Worm (Caenorhabditis elegans) whole organism, L4 larva: ENCODE measurements around the gene Y73F8A.20.

ENCODE experiments used
- R02D3.7 ChIP-seq: fragments of 150-350 bp; sonication (generic microtip); optimal IDR thresholded peaks from 3 replicates; lab custom pipeline; 2014; ENCODE audit warnings: missing biosample characterization, missing genetic modification characterization
- Y75B8A.6 ChIP-seq: fragments of 200-800 bp; sonication (Bioruptor generic); IDR thresholded peaks from 2 replicates; pipeline ENCODE4 v1.3.6; 2022; ENCODE audit warnings: missing genetic modification reagents, missing genetic modification characterization, missing compliant biosample characterization
- aly-2 ChIP-seq: sonication (generic microtip); optimal IDR thresholded peaks from 2 replicates; lab custom pipeline; 2018; ENCODE audit warnings: missing biosample characterization, missing genetic modification characterization
- egl-27 ChIP-seq: sonication (generic microtip); optimal IDR thresholded peaks from 3 replicates; lab custom pipeline; 2017; ENCODE audit warnings: missing biosample characterization, missing genetic modification reagents, missing genetic modification characterization
- jun-1 ChIP-seq: fragments of 150-350 bp; optimal IDR thresholded peaks from 2 replicates; lab custom pipeline; 2014; ENCODE audit warnings: missing biosample characterization, missing genetic modification reagents, missing genetic modification characterization
- nhr-28 ChIP-seq: fragments of 150-350 bp; optimal IDR thresholded peaks from 2 replicates; lab custom pipeline; 2014; ENCODE audit warnings: missing biosample characterization, missing genetic modification characterization
- nhr-77 ChIP-seq: fragments of 150-350 bp; optimal IDR thresholded peaks from 2 replicates; lab custom pipeline; 2014; ENCODE audit warnings: missing biosample characterization, missing genetic modification characterization
- pqm-1 ChIP-seq: sonication (generic microtip); optimal IDR thresholded peaks from 2 replicates; lab custom pipeline; 2017; ENCODE audit warnings: missing biosample characterization, missing genetic modification characterization
- unc-39 ChIP-seq: sonication (generic microtip); optimal IDR thresholded peaks from 2 replicates; lab custom pipeline; 2017; ENCODE audit warnings: missing biosample characterization, missing genetic modification characterization

- TF ChIP-seq pqm-1 (tag; lab: Kevin White, UChicago) (no peak), jun-1 (tag; lab: Kevin White, UChicago) (no peak), nhr-77 (tag; lab: Kevin White, UChicago) (no peak), aly-2 (no peak), Y75B8A.6 (GFP tag; lab: Robert Waterston, UW) (no peak), egl-27 (tag; lab: Kevin White, UChicago) (no peak), unc-39 (tag; lab: Kevin White, UChicago) (no peak), nhr-28 (tag; lab: Kevin White, UChicago) (no peak), R02D3.7 (tag; lab: Kevin White, UChicago) (no peak)
Measured at ce11 chrIV:15336778-15337177, 41.5 kb upstream of the Y73F8A.20 start, which contains the start of gene irld-59.
